Worm (Caenorhabditis elegans): Measurements from ENCODE around the gene scl-2.

scl-2 gene

ce11 chrIV:13068451-13068850 lies 10.9 kb downstream of the scl-2 start, which contains the start of gene scl-6:
Gene scl-6 (plus strand): TSS chrIV:13068751.
- TF ChIP-seq dpl-1 (GFP tag; optimal IDR thresholded peaks at IDR 0.05), result no peak
- no peak for TF ChIP-seq Y53F4B.3 (GFP tag; IDR thresholded peaks at IDR 0.05)
- TF ChIP-seq rec-8 (tag; optimal IDR thresholded peaks at IDR 0.05), result no peak
- TF ChIP-seq sdz-38 (tag; optimal IDR thresholded peaks at IDR 0.05), result no peak
- no peak for TF ChIP-seq ztf-18 (tag; optimal IDR thresholded peaks at IDR 0.05)
- TF ChIP-seq ceh-100 (GFP tag; IDR thresholded peaks at IDR 0.05), result no peak
- no peak for TF ChIP-seq aptf-3 (GFP tag; IDR thresholded peaks at IDR 0.05)
- no peak for TF ChIP-seq tbx-9 (tag; optimal IDR thresholded peaks at IDR 0.05; ENCODE audit: borderline replicate concordance)
- no peak for TF ChIP-seq attf-6 (GFP tag; IDR thresholded peaks at IDR 0.05)
- TF ChIP-seq die-1 (tag; optimal IDR thresholded peaks at IDR 0.05), result no peak
- TF ChIP-seq B0261.1 (tag; optimal IDR thresholded peaks at IDR 0.05), result no peak
- no peak for TF ChIP-seq F57A8.1 (GFP tag; optimal IDR thresholded peaks at IDR 0.05)
- no peak for TF ChIP-seq pha-4 (tag; optimal IDR thresholded peaks at IDR 0.05)
- no peak for TF ChIP-seq chd-7 (tag; optimal IDR thresholded peaks at IDR 0.05)
- TF ChIP-seq B0336.3 (GFP tag; IDR thresholded peaks at IDR 0.05), result no peak
- TF ChIP-seq hmg-20 (GFP tag; IDR thresholded peaks at IDR 0.05), result no peak
- TF ChIP-seq cebp-2 (GFP tag; IDR thresholded peaks at IDR 0.05), result no peak
- TF ChIP-seq aptf-2 (GFP tag; conservative IDR thresholded peaks at IDR 0.05), result no peak

ce11 chrIV:13070142-13070541 lies 12.6 kb downstream of the scl-2 start, which contains the start of gene scl-7:
Gene scl-7 (plus strand): TSS chrIV:13070442.
- TF ChIP-seq B0261.1 (tag; optimal IDR thresholded peaks at IDR 0.05) (no peak), F33H1.4 (GFP tag; IDR thresholded peaks at IDR 0.05) (no peak), madf-3 (GFP tag; IDR thresholded peaks at IDR 0.05) (no peak), lsy-27 (tag; optimal IDR thresholded peaks at IDR 0.05; ENCODE audit: borderline replicate concordance, insufficient read depth) (no peak), ztf-3 (GFP tag; optimal IDR thresholded peaks at IDR 0.05) (no peak), hlh-12 (tag; optimal IDR thresholded peaks at IDR 0.05) (no peak), let-607 (tag; optimal IDR thresholded peaks at IDR 0.05) (no peak), ztf-26 (tag; optimal IDR thresholded peaks at IDR 0.05) (no peak), zfh-2 (GFP tag; conservative IDR thresholded peaks at IDR 0.05) (no peak), tbx-9 (tag; optimal IDR thresholded peaks at IDR 0.05; ENCODE audit: borderline replicate concordance) (no peak), nhr-120 (GFP tag; IDR thresholded peaks at IDR 0.05) (no peak), T07F8.4 (tag; optimal IDR thresholded peaks at IDR 0.05) (no peak), ceh-91 (GFP tag; IDR thresholded peaks at IDR 0.05) (no peak), ets-4 (GFP tag; optimal IDR thresholded peaks at IDR 0.05) (no peak), nfya-1 (tag; optimal IDR thresholded peaks at IDR 0.05; ENCODE audit: borderline replicate concordance, insufficient read depth) (no peak), F49E8.2 (tag; optimal IDR thresholded peaks at IDR 0.05; ENCODE audit: insufficient read depth) (no peak), B0035.1 (tag; optimal IDR thresholded peaks at IDR 0.05) (no peak), dox-1 (GFP tag; IDR thresholded peaks at IDR 0.05) (no peak), bed-1 (GFP tag; IDR thresholded peaks at IDR 0.05) (no peak), rec-8 (tag; optimal IDR thresholded peaks at IDR 0.05) (no peak)

- no peak for TF ChIP-seq egl-44 (GFP tag; IDR thresholded peaks at IDR 0.05)
- TF ChIP-seq F52B5.7 (tag; optimal IDR thresholded peaks at IDR 0.05), result no peak
- TF ChIP-seq Y56A3A.18 (GFP tag; IDR thresholded peaks at IDR 0.05), result no peak
- no peak for TF ChIP-seq nfya-1 (tag; optimal IDR thresholded peaks at IDR 0.05; ENCODE audit: borderline replicate concordance, insufficient read depth)
- TF ChIP-seq attf-6 (GFP tag; IDR thresholded peaks at IDR 0.05), result no peak
- TF ChIP-seq ztf-26 (tag; optimal IDR thresholded peaks at IDR 0.05), result no peak
- no peak for TF ChIP-seq F22D6.2 (tag; optimal IDR thresholded peaks at IDR 0.05)
- no peak for TF ChIP-seq snpc-1.1 (tag; optimal IDR thresholded peaks at IDR 0.05; ENCODE audit: insufficient read depth)
Measured at ce11 chrIV:13071445-13071844, 13.9 kb downstream of the scl-2 start, which contains the start of gene scl-8. Gene scl-8 (plus strand): TSS chrIV:13071745.
